Fruit fly (Drosophila melanogaster): Measurements from ENCODE around the gene CG13058.

The CG13058 gene

dm6 chr3L:16331633-16332032, 3.0 kb downstream of the CG13058 start, which contains the start of gene retinin:
Gene retinin, plus strand, starts transcription at chr3L:16331933.
- no peak for TF ChIP-seq cic (GFP tag; optimal IDR thresholded peaks at IDR 0.05)
- no peak for TF ChIP-seq pad (GFP tag; optimal IDR thresholded peaks at IDR 0.05)
- no peak for TF ChIP-seq CG5204 (GFP tag; optimal IDR thresholded peaks at IDR 0.05)
- no peak for TF ChIP-seq Crg-1 (GFP tag; optimal IDR thresholded peaks at IDR 0.05)
- TF ChIP-seq ovo (GFP tag; optimal IDR thresholded peaks at IDR 0.05), result no peak
- TF ChIP-seq bab1 (GFP tag; optimal IDR thresholded peaks at IDR 0.05), result no peak
- no peak for TF ChIP-seq cnc (optimal IDR thresholded peaks at IDR 0.05)
- TF ChIP-seq Mnt (GFP tag; optimal IDR thresholded peaks at IDR 0.05), result no peak
- TF ChIP-seq CG14711 (tag; optimal IDR thresholded peaks at IDR 0.05), result no peak
- no peak for TF ChIP-seq CG33017 (tag; optimal IDR thresholded peaks at IDR 0.05)
- no peak for TF ChIP-seq Clk (GFP tag; optimal IDR thresholded peaks at IDR 0.05)

DNA sequence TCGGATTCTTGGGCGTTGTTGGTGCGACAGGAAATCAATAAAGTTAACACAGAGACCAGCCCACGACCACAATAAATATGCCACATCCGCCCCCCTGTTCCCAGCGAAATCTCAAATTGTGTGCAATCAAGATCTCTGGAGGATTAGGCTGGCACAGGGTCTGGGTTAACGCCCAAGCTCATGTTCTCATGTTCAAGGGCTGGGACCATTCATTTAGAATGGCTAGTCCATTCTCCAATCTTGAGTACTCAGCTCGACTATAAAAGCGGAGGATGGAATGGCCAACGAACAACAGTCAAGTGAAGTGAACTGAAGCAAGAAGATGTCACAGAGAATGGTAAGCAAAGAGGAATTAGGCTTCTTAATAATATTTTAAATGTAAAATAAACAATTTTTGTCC, 4.4 kb downstream of the CG13058 start, which contains the start of gene CG13056:
Gene CG13056 (plus strand): TSS at position 301 of the 400 bp plus-strand sequence.
- no peak for TF ChIP-seq CG11617 (GFP tag; optimal IDR thresholded peaks at IDR 0.05)
- TF ChIP-seq Mnt (GFP tag; optimal IDR thresholded peaks at IDR 0.05), result no peak
- TF ChIP-seq CG5204 (GFP tag; optimal IDR thresholded peaks at IDR 0.05), result no peak
- TF ChIP-seq CG1620 (GFP tag; optimal IDR thresholded peaks at IDR 0.05), result no peak
- no peak for TF ChIP-seq kay (GFP tag; ENCODE audit: borderline replicate concordance)
- no peak for TF ChIP-seq pad (GFP tag; optimal IDR thresholded peaks at IDR 0.05)
- TF ChIP-seq Crg-1 (GFP tag; optimal IDR thresholded peaks at IDR 0.05), result no peak
- no peak for TF ChIP-seq CG7045 (GFP tag; optimal IDR thresholded peaks at IDR 0.05)
- no peak for TF ChIP-seq CG7101 (tag; optimal IDR thresholded peaks at IDR 0.05)
- no peak for TF ChIP-seq CG14711 (tag; optimal IDR thresholded peaks at IDR 0.05)
- no peak for TF ChIP-seq Clk (GFP tag; optimal IDR thresholded peaks at IDR 0.05)
- TF ChIP-seq CG33017 (tag; optimal IDR thresholded peaks at IDR 0.05), result no peak

- no peak for TF ChIP-seq Clk (GFP tag; optimal IDR thresholded peaks at IDR 0.05)
- no peak for TF ChIP-seq bab1 (GFP tag; optimal IDR thresholded peaks at IDR 0.05)
- TF ChIP-seq Hr96 (GFP tag; optimal IDR thresholded peaks at IDR 0.05), result no peak
- TF ChIP-seq CG33017 (tag; optimal IDR thresholded peaks at IDR 0.05), result no peak
- TF ChIP-seq cnc (optimal IDR thresholded peaks at IDR 0.05), result no peak
- no peak for TF ChIP-seq Mnt (GFP tag; optimal IDR thresholded peaks at IDR 0.05)
- no peak for TF ChIP-seq CG7101 (tag; optimal IDR thresholded peaks at IDR 0.05)
- no peak for TF ChIP-seq CG7045 (GFP tag; optimal IDR thresholded peaks at IDR 0.05)
- TF ChIP-seq cic (GFP tag; optimal IDR thresholded peaks at IDR 0.05), result no peak
- no peak for TF ChIP-seq CG5204 (GFP tag; optimal IDR thresholded peaks at IDR 0.05)
- no peak for TF ChIP-seq Crg-1 (GFP tag; optimal IDR thresholded peaks at IDR 0.05)
- no peak for TF ChIP-seq CG11617 (GFP tag; optimal IDR thresholded peaks at IDR 0.05)
- TF ChIP-seq tj (GFP tag; optimal IDR thresholded peaks at IDR 0.05), result no peak
- TF ChIP-seq pad (GFP tag; optimal IDR thresholded peaks at IDR 0.05), result no peak
- no peak for TF ChIP-seq CG1620 (GFP tag; optimal IDR thresholded peaks at IDR 0.05)
- no peak for TF ChIP-seq CG12768 (GFP tag; optimal IDR thresholded peaks at IDR 0.05)
Measured at dm6 chr3L:16334876-16335275, 6.2 kb downstream of the CG13058 start.

DNA sequence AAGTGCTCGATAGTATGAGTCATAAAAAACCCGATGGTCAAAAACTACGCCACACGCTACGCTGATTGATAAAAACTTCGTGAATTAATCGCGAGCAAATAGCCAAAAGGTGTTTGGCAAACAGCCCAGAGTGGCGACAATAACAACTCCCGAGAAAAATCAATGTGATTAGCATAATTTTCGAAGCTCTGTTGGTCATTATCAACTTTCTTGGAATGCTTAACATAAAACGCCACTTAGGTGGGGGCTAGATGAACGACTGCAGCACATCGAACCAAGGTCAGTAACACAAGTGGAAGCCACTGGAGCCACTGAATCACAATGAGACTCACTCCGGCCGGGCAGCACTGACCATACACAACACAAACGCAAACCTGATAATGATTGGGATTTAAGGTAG, 9.1 kb downstream of the CG13058 start:
- TF ChIP-seq CG7045 (GFP tag; optimal IDR thresholded peaks at IDR 0.05) (no peak), cnc (optimal IDR thresholded peaks at IDR 0.05) (no peak), Hr96 (GFP tag; optimal IDR thresholded peaks at IDR 0.05) (no peak), kay (GFP tag; ENCODE audit: borderline replicate concordance) (no peak), bab1 (GFP tag; optimal IDR thresholded peaks at IDR 0.05) (no peak), ovo (GFP tag; optimal IDR thresholded peaks at IDR 0.05) (no peak), CG11617 (GFP tag; optimal IDR thresholded peaks at IDR 0.05) (no peak), cic (GFP tag; optimal IDR thresholded peaks at IDR 0.05) (no peak), CG1620 (GFP tag; optimal IDR thresholded peaks at IDR 0.05) (no peak), CG33017 (tag; optimal IDR thresholded peaks at IDR 0.05) (no peak), Mnt (GFP tag; optimal IDR thresholded peaks at IDR 0.05) (no peak), Clk (GFP tag; optimal IDR thresholded peaks at IDR 0.05) (no peak), CG7101 (tag; optimal IDR thresholded peaks at IDR 0.05) (no peak)

- no peak for TF ChIP-seq pad (GFP tag; optimal IDR thresholded peaks at IDR 0.05)
- no peak for TF ChIP-seq cic (GFP tag; optimal IDR thresholded peaks at IDR 0.05)
- no peak for TF ChIP-seq CG14711 (tag; optimal IDR thresholded peaks at IDR 0.05)
- TF ChIP-seq toe (GFP tag; optimal IDR thresholded peaks at IDR 0.05), result no peak
- no peak for TF ChIP-seq CG5204 (GFP tag; optimal IDR thresholded peaks at IDR 0.05)
- TF ChIP-seq cnc (optimal IDR thresholded peaks at IDR 0.05), result no peak
- TF ChIP-seq kay (GFP tag; ENCODE audit: borderline replicate concordance), result no peak
- no peak for TF ChIP-seq tj (GFP tag; optimal IDR thresholded peaks at IDR 0.05)
- no peak for TF ChIP-seq Crg-1 (GFP tag; optimal IDR thresholded peaks at IDR 0.05)
Measured at dm6 chr3L:16338703-16339102, 10.1 kb downstream of the CG13058 start, which contains the start of gene CG4998. Gene CG4998, plus strand, starts transcription at chr3L:16339003.

dm6 chr3L:16339463-16339862, 10.8 kb downstream of the CG13058 start:
- TF ChIP-seq tj (GFP tag; optimal IDR thresholded peaks at IDR 0.05) (no peak), cnc (optimal IDR thresholded peaks at IDR 0.05) (no peak), Mnt (GFP tag; optimal IDR thresholded peaks at IDR 0.05) (no peak), bab1 (GFP tag; optimal IDR thresholded peaks at IDR 0.05) (no peak)

DNA sequence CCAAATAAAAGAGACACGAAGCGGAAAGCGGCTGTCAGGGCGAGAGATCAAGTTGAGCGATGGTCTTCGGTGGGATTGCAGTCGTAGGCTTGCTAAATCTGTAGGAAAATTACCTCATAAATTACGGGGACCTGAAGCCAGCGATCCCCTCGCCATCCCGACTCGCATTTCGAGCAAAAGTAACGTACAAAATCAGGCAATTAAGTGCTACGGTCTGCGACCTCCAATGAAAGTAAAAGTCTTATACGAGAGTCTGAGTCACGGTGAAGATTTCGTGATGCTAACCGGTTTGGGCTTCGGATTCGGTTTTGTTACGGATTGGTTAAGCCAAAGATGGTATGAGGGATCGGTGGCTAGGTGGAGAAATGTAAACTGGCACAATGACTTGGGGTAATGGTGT, 11.2 kb downstream of the CG13058 start:
- TF ChIP-seq CG7045 (GFP tag; optimal IDR thresholded peaks at IDR 0.05) (no peak), CG1620 (GFP tag; optimal IDR thresholded peaks at IDR 0.05) (no peak), CG14711 (tag; optimal IDR thresholded peaks at IDR 0.05) (no peak), CG7101 (tag; optimal IDR thresholded peaks at IDR 0.05) (no peak), kay (GFP tag; ENCODE audit: borderline replicate concordance) (no peak), ovo (GFP tag; optimal IDR thresholded peaks at IDR 0.05) (no peak), Clk (GFP tag; optimal IDR thresholded peaks at IDR 0.05) (no peak), CG5204 (GFP tag; optimal IDR thresholded peaks at IDR 0.05) (no peak), tj (GFP tag; optimal IDR thresholded peaks at IDR 0.05) (no peak), CG11617 (GFP tag; optimal IDR thresholded peaks at IDR 0.05) (no peak), Mnt (GFP tag; optimal IDR thresholded peaks at IDR 0.05) (no peak), pad (GFP tag; optimal IDR thresholded peaks at IDR 0.05) (no peak), Crg-1 (GFP tag; optimal IDR thresholded peaks at IDR 0.05) (no peak), cic (GFP tag; optimal IDR thresholded peaks at IDR 0.05) (no peak), CG33017 (tag; optimal IDR thresholded peaks at IDR 0.05) (no peak), bab1 (GFP tag; optimal IDR thresholded peaks at IDR 0.05) (no peak), toe (GFP tag; optimal IDR thresholded peaks at IDR 0.05) (no peak), cnc (optimal IDR thresholded peaks at IDR 0.05) (no peak), Hr96 (GFP tag; optimal IDR thresholded peaks at IDR 0.05) (no peak)
